Fruit fly (Drosophila melanogaster) whole organism, prepupa: ENCODE measurements around the gene Sfp84E.

Source experiments
- CG10631 ChIP-seq: fragments of 200-800 bp; sonication (Bioruptor generic); optimal IDR thresholded peaks from 2 replicates; lab custom pipeline; 2016; ENCODE audit warnings: missing biosample characterization, missing genetic modification characterization
- CG10669 ChIP-seq: fragments of 200-800 bp; sonication (Bioruptor generic); optimal IDR thresholded peaks from 3 replicates; lab custom pipeline; 2018; ENCODE audit warnings: missing biosample characterization, mild to moderate bottlenecking, missing genetic modification characterization, moderate library complexity
- CG11762 ChIP-seq: fragments of 200-800 bp; sonication (Bioruptor generic); optimal IDR thresholded peaks from 3 replicates; lab custom pipeline; 2016; ENCODE audit warnings: missing biosample characterization, missing genetic modification characterization; ENCODE audit not compliant: insufficient read depth
- CG11902 ChIP-seq: fragments of 200-800 bp; sonication (Bioruptor generic); optimal IDR thresholded peaks from 3 replicates; lab custom pipeline; 2016; ENCODE audit warnings: missing biosample characterization, missing genetic modification characterization
- CG15336 ChIP-seq: fragments of 200-800 bp; sonication (Bioruptor generic); IDR thresholded peaks from 2 replicates; pipeline ENCODE4 v1.3.6; 2022; ENCODE audit warnings: missing biosample characterization, missing genetic modification characterization
- CG1621 ChIP-seq: fragments of 200-800 bp; sonication (Bioruptor generic); optimal IDR thresholded peaks from 3 replicates; lab custom pipeline; 2018; ENCODE audit warnings: missing biosample characterization, mild to moderate bottlenecking, missing genetic modification characterization
- CG16779 ChIP-seq: fragments of 200-800 bp; sonication (Bioruptor generic); optimal IDR thresholded peaks from 3 replicates; lab custom pipeline; 2017; ENCODE audit warnings: missing biosample characterization, mild to moderate bottlenecking, missing genetic modification characterization
- CG3032 ChIP-seq: fragments of 200-800 bp; optimal IDR thresholded peaks from 2 replicates; lab custom pipeline; 2019; ENCODE audit warnings: missing biosample characterization, mild to moderate bottlenecking, missing genetic modification characterization, moderate library complexity
- CG32006 ChIP-seq: fragments of 200-800 bp; sonication (Bioruptor generic); optimal IDR thresholded peaks from 3 replicates; lab custom pipeline; 2017; ENCODE audit warnings: missing biosample characterization, mild to moderate bottlenecking, missing genetic modification characterization
- CG34406 ChIP-seq: fragments of 200-800 bp; sonication (Bioruptor generic); optimal IDR thresholded peaks from 3 replicates; lab custom pipeline; 2016; ENCODE audit warnings: missing biosample characterization, missing genetic modification characterization
- CG3919 ChIP-seq: fragments of 200-800 bp; sonication (Bioruptor generic); optimal IDR thresholded peaks from 3 replicates; lab custom pipeline; 2016; ENCODE audit warnings: missing biosample characterization, missing genetic modification characterization
- CG4318 ChIP-seq: fragments of 200-800 bp; sonication (Bioruptor generic); optimal IDR thresholded peaks from 3 replicates; lab custom pipeline; 2017; ENCODE audit warnings: missing biosample characterization, mild to moderate bottlenecking, missing genetic modification characterization
- CG6163 ChIP-seq: fragments of 200-800 bp; sonication (Bioruptor generic); IDR thresholded peaks from 3 replicates; pipeline ENCODE4 v1.3.6; 2022; ENCODE audit warnings: missing biosample characterization, missing genetic modification characterization
- CG6276 ChIP-seq: fragments of 200-800 bp; sonication (Bioruptor generic); optimal IDR thresholded peaks from 2 replicates; lab custom pipeline; 2017; ENCODE audit warnings: missing biosample characterization, mild to moderate bottlenecking, missing genetic modification characterization
- CG6808 ChIP-seq: fragments of 200-800 bp; sonication (Bioruptor generic); optimal IDR thresholded peaks from 3 replicates; lab custom pipeline; 2017; ENCODE audit warnings: missing biosample characterization, missing genetic modification characterization, mild to moderate bottlenecking, moderate library complexity, missing genetic modification reagents
- CG6854 ChIP-seq: fragments of 200-800 bp; sonication (Bioruptor generic); optimal IDR thresholded peaks from 2 replicates; lab custom pipeline; 2017; ENCODE audit warnings: missing biosample characterization, mild to moderate bottlenecking, missing genetic modification characterization
- CG7368 ChIP-seq: fragments of 200-800 bp; sonication (Bioruptor generic); optimal IDR thresholded peaks from 3 replicates; lab custom pipeline; 2016; ENCODE audit warnings: missing biosample characterization, missing genetic modification characterization
- CG8119 ChIP-seq: fragments of 200-800 bp; sonication (Bioruptor generic); IDR thresholded peaks from 3 replicates; pipeline ENCODE4 v1.3.6; 2022; ENCODE audit warnings: missing biosample characterization, missing genetic modification characterization
- CG9139 ChIP-seq: fragments of 200-800 bp; sonication (Bioruptor generic); optimal IDR thresholded peaks from 3 replicates; lab custom pipeline; 2017; ENCODE audit warnings: missing biosample characterization, mild to moderate bottlenecking, missing genetic modification characterization
- Eip75B ChIP-seq: fragments of 200-800 bp; sonication (Bioruptor generic); optimal IDR thresholded peaks from 3 replicates; lab custom pipeline; 2016; ENCODE audit warnings: missing biosample characterization, missing genetic modification characterization
- Eip78C ChIP-seq: fragments of 200-800 bp; sonication (Bioruptor generic); peaks from one replicate; lab custom pipeline; 2016; ENCODE audit warnings: missing biosample characterization, missing genetic modification characterization
- Ets96B ChIP-seq: fragments of 200-800 bp; optimal IDR thresholded peaks from 2 replicates; lab custom pipeline; 2019; ENCODE audit warnings: missing biosample characterization, mild to moderate bottlenecking, missing genetic modification characterization, moderate library complexity
- Gug ChIP-seq: fragments of 200-800 bp; sonication (Bioruptor generic); IDR thresholded peaks from 2 replicates; pipeline ENCODE4 v1.3.6; 2022; ENCODE audit warnings: missing biosample characterization, missing genetic modification characterization
- Lpt ChIP-seq: fragments of 200-800 bp; sonication (Bioruptor generic); optimal IDR thresholded peaks from 3 replicates; lab custom pipeline; 2016; ENCODE audit warnings: missing biosample characterization, missing genetic modification characterization
- Met ChIP-seq: fragments of 200-800 bp; sonication (Bioruptor generic); optimal IDR thresholded peaks from 3 replicates; lab custom pipeline; 2016; ENCODE audit warnings: missing biosample characterization, missing genetic modification characterization
- OdsH ChIP-seq: fragments of 200-800 bp; sonication (Bioruptor generic); optimal IDR thresholded peaks from 3 replicates; lab custom pipeline; 2016; ENCODE audit warnings: missing biosample characterization, missing genetic modification characterization
- Smox ChIP-seq: fragments of 200-800 bp; sonication (Bioruptor generic); optimal IDR thresholded peaks from 3 replicates; lab custom pipeline; 2016; ENCODE audit warnings: missing biosample characterization, missing genetic modification characterization
- Sox102F ChIP-seq: fragments of 200-800 bp; sonication (Bioruptor generic); optimal IDR thresholded peaks from 2 replicates; lab custom pipeline; 2016; ENCODE audit warnings: missing biosample characterization, mild to moderate bottlenecking, missing genetic modification characterization
- Sox14 ChIP-seq: fragments of 200-800 bp; sonication (Bioruptor generic); optimal IDR thresholded peaks from 3 replicates; lab custom pipeline; 2016; ENCODE audit warnings: missing biosample characterization, missing genetic modification characterization
- Sox15 ChIP-seq: fragments of 200-800 bp; sonication (Bioruptor generic); optimal IDR thresholded peaks from 3 replicates; lab custom pipeline; 2016; ENCODE audit warnings: missing biosample characterization, missing genetic modification characterization
- achi ChIP-seq: fragments of 200-800 bp; sonication (Bioruptor generic); optimal IDR thresholded peaks from 3 replicates; lab custom pipeline; 2016; ENCODE audit warnings: missing biosample characterization, missing genetic modification characterization
- acj6 ChIP-seq: fragments of 200-800 bp; sonication (Bioruptor generic); optimal IDR thresholded peaks from 3 replicates; lab custom pipeline; 2016; ENCODE audit warnings: missing biosample characterization, missing genetic modification characterization
- dsx ChIP-seq: fragments of 200-800 bp; optimal IDR thresholded peaks from 3 replicates; lab custom pipeline; 2019; ENCODE audit warnings: missing biosample characterization, mild to moderate bottlenecking, missing genetic modification characterization, moderate library complexity; ENCODE audit not compliant: poor library complexity, severe bottlenecking
- eg ChIP-seq: fragments of 200-800 bp; sonication (Bioruptor generic); IDR thresholded peaks from 3 replicates; pipeline ENCODE4 v1.3.6; 2022; ENCODE audit warnings: missing biosample characterization, missing genetic modification characterization
- esn ChIP-seq: fragments of 200-800 bp; sonication (Bioruptor generic); optimal IDR thresholded peaks from 2 replicates; lab custom pipeline; 2016; ENCODE audit warnings: missing biosample characterization, mild to moderate bottlenecking, missing genetic modification characterization, moderate library complexity
- lz ChIP-seq: fragments of 200-800 bp; sonication (Bioruptor generic); optimal IDR thresholded peaks from 3 replicates; lab custom pipeline; 2016; ENCODE audit warnings: missing biosample characterization, missing genetic modification characterization
- net ChIP-seq: fragments of 200-800 bp; sonication (Bioruptor generic); optimal IDR thresholded peaks from 3 replicates; lab custom pipeline; 2016; ENCODE audit warnings: missing biosample characterization, missing genetic modification characterization
- pdm3 ChIP-seq: fragments of 200-800 bp; sonication (Bioruptor generic); optimal IDR thresholded peaks from 3 replicates; lab custom pipeline; 2016; ENCODE audit warnings: missing biosample characterization, missing genetic modification characterization
- salr ChIP-seq, 2 experiments: fragments of 200-800 bp; sonication (Bioruptor generic); optimal IDR thresholded peaks; 3 replicates each; lab custom pipeline; 2016 to 2018; ENCODE audit warnings: missing biosample characterization in 2 of 2, missing genetic modification characterization in 2 of 2, mild to moderate bottlenecking in 1 of 2
- ss ChIP-seq, 2 experiments: fragments of 200-800 bp; sonication (Bioruptor generic); optimal IDR thresholded peaks; 2 replicates in 1 of 2; 3 replicates in 1 of 2; lab custom pipeline; 2017 to 2018; ENCODE audit warnings: mild to moderate bottlenecking in 2 of 2, missing biosample characterization in 2 of 2, missing genetic modification characterization in 2 of 2, moderate library complexity in 1 of 2
- svp ChIP-seq: fragments of 200-800 bp; sonication (Bioruptor generic); peaks from one replicate; lab custom pipeline; 2016; ENCODE audit warnings: missing biosample characterization, missing genetic modification characterization
- topi ChIP-seq: fragments of 200-800 bp; sonication (Bioruptor generic); optimal IDR thresholded peaks from 3 replicates; lab custom pipeline; 2016; ENCODE audit warnings: missing biosample characterization, missing genetic modification characterization

Gene Sfp84E

dm6 chr3R:7969702-7970175 is 10.4 kb downstream of the Sfp84E start (continued):
- TF ChIP-seq topi (GFP tag; lab: Kevin White, UChicago) (peak; percentile 78), CG1621 (tag; lab: Kevin White, UChicago) (peak; percentile 59), Eip75B (GFP tag; lab: Kevin White, UChicago) (peak; percentile 84), Lpt (GFP tag; lab: Kevin White, UChicago) (peak; percentile 82), CG6276 (GFP tag; lab: Kevin White, UChicago) (peak; percentile 87), Ets96B (tag; lab: Kevin White, UChicago) (peak; percentile 82), eg (GFP tag; lab: Robert Waterston, UW) (peak; percentile 87), CG34406 (GFP tag; lab: Kevin White, UChicago) (peak; percentile 58)

dm6 chr3R:7968958-7969701 is 11.0 kb downstream of the Sfp84E start:
- TF ChIP-seq dsx (peak; percentile 98), CG6808 (GFP tag; lab: Kevin White, UChicago) (no peak), svp (peak; percentile 95), CG6854 (peak; percentile 20)
- TF ChIP-seq, all 60 proteins: peak for 3

dm6 chr3R:7967801-7968200 is 12.3 kb downstream of the Sfp84E start:
- peak; percentile 20 for TF ChIP-seq CG3919 (GFP tag; lab: Kevin White, UChicago)
- TF ChIP-seq topi (GFP tag; lab: Kevin White, UChicago) = no peak
- peak; percentile 24 for TF ChIP-seq Sox102F (GFP tag; lab: Kevin White, UChicago)
- peak; percentile 51 for TF ChIP-seq Lpt (GFP tag; lab: Kevin White, UChicago)
- peak; percentile 75; the same call in 2 of the 3 replicates for TF ChIP-seq eg (GFP tag; lab: Robert Waterston, UW)
- no peak for TF ChIP-seq CG3032 (tag; lab: Kevin White, UChicago)
- TF ChIP-seq CG11902 (GFP tag; lab: Kevin White, UChicago) = no peak
- TF ChIP-seq CG1621 (tag; lab: Kevin White, UChicago) = no peak
- peak; percentile 67 for TF ChIP-seq svp
- no peak for TF ChIP-seq Sox15
- no peak for TF ChIP-seq CG10631 (GFP tag; lab: Kevin White, UChicago)
- no peak for TF ChIP-seq net (GFP tag; lab: Kevin White, UChicago)
- no peak for TF ChIP-seq OdsH (GFP tag; lab: Kevin White, UChicago)
- peak; percentile 46 for TF ChIP-seq CG16779 (tag; lab: Kevin White, UChicago)
- peak; percentile 83 for TF ChIP-seq CG6854
- TF ChIP-seq CG6808 (GFP tag; lab: Kevin White, UChicago) = peak; percentile 28
- TF ChIP-seq dsx = peak; percentile 100
- TF ChIP-seq CG9139 (GFP tag; lab: Kevin White, UChicago) = peak; percentile 56
- TF ChIP-seq CG32006 = no peak
- TF ChIP-seq CG15336 = peak; percentile 75
- TF ChIP-seq CG8119 (GFP tag; lab: Robert Waterston, UW) = peak; percentile 71; the same call in 2 of the 3 replicates
- peak; percentile 51 to 81 for TF ChIP-seq ss (GFP tag; optimal IDR thresholded peaks at IDR 0.05; lab: Kevin White, UChicago)
- TF ChIP-seq Smox (GFP tag; lab: Kevin White, UChicago) = no peak
- TF ChIP-seq CG11762 (GFP tag; lab: Kevin White, UChicago) = no peak
- TF ChIP-seq CG6163 (GFP tag; lab: Robert Waterston, UW) = peak; percentile 49; the same call in 1 of the 3 replicates

dm6 chr3R:7967347-7967746 is 12.8 kb downstream of the Sfp84E start, which contains the start of gene dsx:
dsx (minus strand) TSS chr3R:7967408.
- TF ChIP-seq Gug (GFP tag; lab: Robert Waterston, UW) (no peak), net (GFP tag; lab: Kevin White, UChicago) (no peak), OdsH (GFP tag; lab: Kevin White, UChicago) (peak; percentile 6), CG11902 (GFP tag; lab: Kevin White, UChicago) (peak; percentile 16), CG32006 (peak; percentile 67), pdm3 (GFP tag; lab: Kevin White, UChicago) (peak; percentile 29), eg (GFP tag; lab: Robert Waterston, UW) (no peak), CG10669 (no peak), achi (GFP tag; lab: Kevin White, UChicago) (no peak), Met (peak; percentile 35), Eip75B (GFP tag; lab: Kevin White, UChicago) (no peak), salr (GFP tag; optimal IDR thresholded peaks at IDR 0.05; lab: Kevin White, UChicago) (peak in 1 of 2 experiments; percentile 72), Sox14 (GFP tag; lab: Kevin White, UChicago) (no peak), CG4318 (peak; percentile 52), lz (GFP tag; lab: Kevin White, UChicago) (peak; percentile 29), CG7368 (GFP tag; lab: Kevin White, UChicago) (no peak), Eip78C (GFP tag; lab: Kevin White, UChicago) (peak; percentile 85), CG10631 (GFP tag; lab: Kevin White, UChicago) (peak; percentile 30), CG6808 (GFP tag; lab: Kevin White, UChicago) (peak; percentile 35), Lpt (GFP tag; lab: Kevin White, UChicago) (no peak), esn (GFP tag; lab: Kevin White, UChicago) (peak; percentile 49), acj6 (peak; percentile 5)
